Worm (Caenorhabditis elegans) whole organism, early embryonic: ENCODE data around the gene col-8.

ENCODE experiments used
- B0310.2 ChIP-seq: sonication (generic microtip); optimal IDR thresholded peaks from 2 replicates; lab custom pipeline; 2016; ENCODE audit warnings: mild to moderate bottlenecking, missing genetic modification characterization, missing compliant biosample characterization
- F13C5.2 ChIP-seq: sonication (generic microtip); optimal IDR thresholded peaks from 2 replicates; lab custom pipeline; 2017; ENCODE audit warnings: mild to moderate bottlenecking, missing genetic modification characterization, inconsistent platforms, missing compliant biosample characterization
- aly-1 ChIP-seq: sonication (generic microtip); optimal IDR thresholded peaks from 2 replicates; lab custom pipeline; 2016; ENCODE audit warnings: missing genetic modification characterization, missing compliant biosample characterization
- ama-1 ChIP-seq: fragments of 150-350 bp; optimal IDR thresholded peaks from 2 replicates; lab custom pipeline; 2014
- ceh-13 ChIP-seq: fragments of 200-800 bp; sonication (Bioruptor generic); optimal IDR thresholded peaks from 2 replicates; lab custom pipeline; 2018; ENCODE audit warnings: mild to moderate bottlenecking, missing genetic modification characterization, missing compliant biosample characterization
- ceh-36 ChIP-seq: sonication (generic microtip); optimal IDR thresholded peaks from 2 replicates; lab custom pipeline; 2016; ENCODE audit warnings: missing genetic modification characterization, inconsistent platforms, missing compliant biosample characterization
- ets-7 ChIP-seq: sonication (generic microtip); optimal IDR thresholded peaks from 2 replicates; lab custom pipeline; 2016; ENCODE audit warnings: missing genotype, missing genetic modification characterization, missing compliant biosample characterization
- flt-1 ChIP-seq: fragments of 200-800 bp; sonication (Bioruptor generic); IDR thresholded peaks from 2 replicates; pipeline ENCODE4 v1.3.6; 2022; ENCODE audit warnings: missing genetic modification characterization, missing compliant biosample characterization
- hmbx-1 ChIP-seq: sonication (generic microtip); optimal IDR thresholded peaks from 2 replicates; lab custom pipeline; 2016; ENCODE audit warnings: mild to moderate bottlenecking, missing genetic modification characterization, missing compliant biosample characterization
- hmg-4 ChIP-seq: fragments of 200-800 bp; sonication (Bioruptor generic); optimal IDR thresholded peaks from 2 replicates; lab custom pipeline; 2018; ENCODE audit warnings: mild to moderate bottlenecking, missing genetic modification characterization, missing compliant biosample characterization
- hnd-1 ChIP-seq: sonication (generic microtip); optimal IDR thresholded peaks from 2 replicates; lab custom pipeline; 2016; ENCODE audit warnings: missing genetic modification characterization, missing compliant biosample characterization
- pes-1 ChIP-seq: fragments of 200-800 bp; sonication (Bioruptor generic); IDR thresholded peaks from 2 replicates; pipeline ENCODE4 v1.3.6; 2022; ENCODE audit warnings: missing genetic modification reagents, missing genetic modification characterization, missing compliant biosample characterization
- scrt-1 ChIP-seq: fragments of 200-800 bp; sonication (Bioruptor generic); IDR thresholded peaks from 2 replicates; pipeline ENCODE4 v1.3.6; 2022; ENCODE audit warnings: missing genetic modification characterization, missing compliant biosample characterization
- sea-1 ChIP-seq: fragments of 200-800 bp; sonication (Bioruptor generic); conservative IDR thresholded peaks from 2 replicates; pipeline ENCODE4 v1.3.6; 2022; ENCODE audit warnings: missing genetic modification characterization, missing compliant biosample characterization
- tbx-11 ChIP-seq: fragments of 200-800 bp; sonication (Bioruptor generic); IDR thresholded peaks from 2 replicates; pipeline ENCODE4 v1.3.6; 2022; ENCODE audit warnings: missing genetic modification characterization, missing compliant biosample characterization
- tbx-37 ChIP-seq: fragments of 200-800 bp; sonication (Bioruptor generic); conservative IDR thresholded peaks from 2 replicates; pipeline ENCODE4 v1.3.6; 2022; ENCODE audit warnings: missing genetic modification reagents, missing genetic modification characterization, missing compliant biosample characterization
- tra-4 ChIP-seq: sonication (generic microtip); optimal IDR thresholded peaks from 2 replicates; lab custom pipeline; 2017; ENCODE audit warnings: missing genetic modification characterization, missing compliant biosample characterization

Gene col-8

DNA sequence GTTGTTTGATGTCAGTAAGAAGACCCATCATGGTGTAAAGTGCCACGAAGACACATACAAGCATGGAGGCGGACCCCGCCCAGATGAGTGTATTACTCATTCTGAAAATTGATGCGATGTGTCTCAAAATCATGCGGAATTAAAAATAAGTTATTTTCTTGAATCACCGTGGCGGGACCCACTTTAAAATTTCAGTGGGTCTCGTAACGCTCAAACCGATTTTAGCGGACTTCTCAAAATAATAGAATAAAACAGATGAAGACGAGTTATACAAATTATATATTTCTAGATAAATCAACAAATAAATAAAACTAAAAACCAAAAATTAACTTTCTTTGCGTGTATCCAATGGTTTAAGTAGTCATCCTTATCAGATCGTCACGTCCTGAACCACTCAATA is at the start of gene col-8:
col-8 (minus strand) TSS at position 101 of the 400 bp plus-strand sequence.
- TF ChIP-seq ama-1 (lab: Kevin White, UChicago) (no peak), ceh-36 (tag; lab: Kevin White, UChicago) (no peak), hmg-4 (no peak), tra-4 (tag; lab: Kevin White, UChicago) (no peak), scrt-1 (GFP tag; lab: Robert Waterston, UW) (no peak), tbx-37 (no peak), pes-1 (GFP tag; lab: Robert Waterston, UW) (no peak), F13C5.2 (no peak)

DNA sequence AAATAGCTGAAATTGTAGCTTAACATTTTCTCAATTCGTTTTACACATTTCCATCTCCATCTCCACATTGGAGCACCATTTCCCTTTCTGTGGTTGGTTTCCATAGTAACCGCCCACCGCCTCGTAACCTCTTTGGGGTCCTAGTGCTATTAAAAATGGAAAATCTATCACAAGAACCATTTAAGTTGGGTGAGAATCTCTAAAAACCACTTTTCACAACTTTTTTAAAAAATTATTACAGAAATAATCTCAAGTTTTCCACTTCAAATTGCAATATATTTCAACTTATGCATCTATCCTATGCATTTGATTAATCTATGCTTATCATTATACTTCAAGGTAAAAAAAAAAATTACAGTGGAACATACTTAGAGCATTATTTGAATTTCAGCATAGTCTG is 49.6 kb upstream of the col-8 start, which contains the start of gene tmem-17:
tmem-17 (plus strand) TSS at position 301 of the 400 bp plus-strand sequence.
- no peak for TF ChIP-seq flt-1 (GFP tag; lab: Robert Waterston, UW)
- TF ChIP-seq ceh-36 (tag; lab: Kevin White, UChicago): no peak
- TF ChIP-seq pes-1 (GFP tag; lab: Robert Waterston, UW): no peak
- TF ChIP-seq hnd-1: no peak
- no peak for TF ChIP-seq ceh-13 (GFP tag; lab: Kevin White, UChicago)
- TF ChIP-seq aly-1 (tag; lab: Kevin White, UChicago): no peak
- TF ChIP-seq ama-1 (lab: Kevin White, UChicago): no peak
- no peak for TF ChIP-seq scrt-1 (GFP tag; lab: Robert Waterston, UW)
- TF ChIP-seq F13C5.2: no peak
- no peak for TF ChIP-seq ets-7
- no peak for TF ChIP-seq hmbx-1
- TF ChIP-seq tbx-11: no peak
- TF ChIP-seq hmg-4: no peak
- no peak for TF ChIP-seq B0310.2 (tag; lab: Kevin White, UChicago)
- TF ChIP-seq sea-1 (GFP tag; lab: Robert Waterston, UW): no peak
- no peak for TF ChIP-seq tra-4 (tag; lab: Kevin White, UChicago)
- TF ChIP-seq tbx-37: no peak

- TF ChIP-seq flt-1 (GFP tag; lab: Robert Waterston, UW) (no peak), aly-1 (tag; lab: Kevin White, UChicago) (no peak)
Measured at ce11 chrIII:7068520-7069113, 48.2 kb upstream of the col-8 start, which contains the start of the genes ubc-18 and R01H2.8. ubc-18 (minus strand) TSS chrIII:7068570. R01H2.8 (plus strand) TSS chrIII:7069063.

ce11 chrIII:7067385-7067896 is 47.0 kb upstream of the col-8 start, which contains the start of gene ger-1:
ger-1 (minus strand) TSS chrIII:7067477.
- TF ChIP-seq flt-1 (GFP tag; lab: Robert Waterston, UW) (no peak), sea-1 (GFP tag; lab: Robert Waterston, UW) (no peak), hmbx-1 (no peak), hmg-4 (no peak), ceh-13 (GFP tag; lab: Kevin White, UChicago) (no peak), pes-1 (GFP tag; lab: Robert Waterston, UW) (no peak), tbx-37 (no peak), tra-4 (tag; lab: Kevin White, UChicago) (no peak), ceh-36 (tag; lab: Kevin White, UChicago) (no peak), F13C5.2 (no peak), hnd-1 (no peak), ets-7 (no peak), tbx-11 (no peak), aly-1 (tag; lab: Kevin White, UChicago) (no peak)

- no peak for TF ChIP-seq hmg-4
- no peak for TF ChIP-seq tra-4 (tag; lab: Kevin White, UChicago)
- no peak for TF ChIP-seq sea-1 (GFP tag; lab: Robert Waterston, UW)
- TF ChIP-seq pes-1 (GFP tag; lab: Robert Waterston, UW): no peak
- TF ChIP-seq ama-1 (lab: Kevin White, UChicago): no peak
- no peak for TF ChIP-seq ets-7
- TF ChIP-seq F13C5.2: no peak
- no peak for TF ChIP-seq scrt-1 (GFP tag; lab: Robert Waterston, UW)
- no peak for TF ChIP-seq B0310.2 (tag; lab: Kevin White, UChicago)
- TF ChIP-seq hnd-1: no peak
- no peak for TF ChIP-seq flt-1 (GFP tag; lab: Robert Waterston, UW)
- no peak for TF ChIP-seq hmbx-1
Measured at ce11 chrIII:7064185-7064584, 43.8 kb upstream of the col-8 start, which contains the start of gene R01H2.4. R01H2.4 (minus strand) TSS chrIII:7064285.

- TF ChIP-seq F13C5.2 (no peak), ama-1 (lab: Kevin White, UChicago) (no peak), ceh-36 (tag; lab: Kevin White, UChicago) (no peak), hmg-4 (no peak), sea-1 (GFP tag; lab: Robert Waterston, UW) (no peak), flt-1 (GFP tag; lab: Robert Waterston, UW) (no peak), tbx-11 (no peak), B0310.2 (tag; lab: Kevin White, UChicago) (no peak), tra-4 (tag; lab: Kevin White, UChicago) (no peak)
Measured at ce11 chrIII:7063061-7063460, 42.7 kb upstream of the col-8 start.

DNA sequence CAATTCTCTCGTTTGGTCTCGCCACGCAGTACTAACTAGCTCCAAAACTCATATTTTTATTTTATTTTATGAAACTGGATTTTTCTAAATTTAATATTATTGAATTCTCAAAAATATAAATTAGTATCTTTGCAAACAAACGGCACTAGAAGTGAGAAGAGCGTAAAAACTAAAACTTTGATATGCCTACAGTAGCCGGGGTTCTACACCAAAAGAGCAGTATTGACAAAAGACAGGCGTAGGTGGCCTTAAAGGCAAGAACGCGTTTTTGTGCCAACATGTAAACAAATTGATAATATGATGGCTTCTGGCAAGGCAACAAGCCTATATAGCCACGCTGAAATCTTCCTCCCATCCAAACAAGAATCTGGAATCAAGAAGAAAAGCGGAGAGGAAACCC is 42.2 kb upstream of the col-8 start, which contains the start of gene R01H2.1:
R01H2.1 (plus strand) TSS at position 301 of the 400 bp plus-strand sequence.
- TF ChIP-seq pes-1 (GFP tag; lab: Robert Waterston, UW) (no peak), hnd-1 (no peak), ama-1 (lab: Kevin White, UChicago) (no peak), hmbx-1 (no peak), hmg-4 (no peak), tbx-37 (no peak), ets-7 (no peak), scrt-1 (GFP tag; lab: Robert Waterston, UW) (no peak), tra-4 (tag; lab: Kevin White, UChicago) (no peak), B0310.2 (tag; lab: Kevin White, UChicago) (no peak), ceh-13 (GFP tag; lab: Kevin White, UChicago) (no peak), sea-1 (GFP tag; lab: Robert Waterston, UW) (no peak), ceh-36 (tag; lab: Kevin White, UChicago) (no peak), tbx-11 (no peak), F13C5.2 (no peak), aly-1 (tag; lab: Kevin White, UChicago) (no peak), flt-1 (GFP tag; lab: Robert Waterston, UW) (no peak)
